Worm (Caenorhabditis elegans): Measurements from ENCODE around the gene eif-2Bdelta.
A peak's percentile ranks its signal among the peaks of the same experiment; 100 is the strongest.

- TF ChIP-seq mbf-1 (tag; optimal IDR thresholded peaks at IDR 0.05) (no peak), lin-13 (GFP tag; optimal IDR thresholded peaks at IDR 0.05) (peak; percentile 87)
Measured at ce11 chrV:9544176-9544632, 30.6 kb downstream of the eif-2Bdelta start, which contains the start of gene mdf-1.
